Fruit fly (Drosophila melanogaster) whole organism, embryonic: ENCODE data around the gene Jhbp16.

Source experiments
- CG10267 ChIP-seq: fragments of 200-800 bp; sonication (Bioruptor generic); optimal IDR thresholded peaks from 2 replicates; lab custom pipeline; 2018; ENCODE audit warnings: missing biosample characterization, mild to moderate bottlenecking, missing genetic modification characterization, moderate library complexity
- CG11247 ChIP-seq: fragments of 200-800 bp; sonication (Bioruptor generic); IDR thresholded peaks from 2 replicates; pipeline ENCODE4 v1.3.6; 2022; ENCODE audit warnings: missing biosample characterization, missing genetic modification characterization
- CG11696 ChIP-seq: fragments of 200-800 bp; sonication (Bioruptor generic); IDR thresholded peaks from 2 replicates; pipeline ENCODE4 v1.3.6; 2022; ENCODE audit warnings: missing biosample characterization, missing genetic modification characterization
- CG12236 ChIP-seq: fragments of 200-800 bp; sonication (Bioruptor generic); optimal IDR thresholded peaks from 2 replicates; lab custom pipeline; 2016; ENCODE audit warnings: missing biosample characterization, missing genetic modification characterization
- CG12942 ChIP-seq: fragments of 200-800 bp; sonication (Bioruptor generic); optimal IDR thresholded peaks from 3 replicates; lab custom pipeline; 2016; ENCODE audit warnings: missing biosample characterization, missing genetic modification characterization
- CG15514 ChIP-seq: fragments of 200-800 bp; sonication (Bioruptor generic); optimal IDR thresholded peaks from 3 replicates; lab custom pipeline; 2017; ENCODE audit warnings: missing biosample characterization, missing genetic modification characterization, mild to moderate bottlenecking, moderate library complexity, missing genetic modification reagents
- CG15601 ChIP-seq: fragments of 200-800 bp; sonication (Bioruptor generic); optimal IDR thresholded peaks from 3 replicates; lab custom pipeline; 2019; ENCODE audit warnings: missing biosample characterization, mild to moderate bottlenecking, missing genetic modification characterization, moderate library complexity
- CG16815 ChIP-seq: fragments of 200-800 bp; sonication (Bioruptor generic); optimal IDR thresholded peaks from 3 replicates; lab custom pipeline; 2017; ENCODE audit warnings: missing biosample characterization, mild to moderate bottlenecking, missing genetic modification characterization
- CG17568 ChIP-seq: fragments of 200-800 bp; sonication (Bioruptor generic); optimal IDR thresholded peaks from 2 replicates; lab custom pipeline; 2018; ENCODE audit warnings: missing biosample characterization, mild to moderate bottlenecking, missing genetic modification characterization, moderate library complexity
- CG18599 ChIP-seq: fragments of 200-800 bp; sonication (Bioruptor generic); optimal IDR thresholded peaks from 3 replicates; lab custom pipeline; 2017; ENCODE audit warnings: missing biosample characterization, missing genetic modification characterization, mild to moderate bottlenecking, moderate library complexity, missing genetic modification reagents
- CG30403 ChIP-seq: fragments of 200-800 bp; sonication (Bioruptor generic); optimal IDR thresholded peaks from 3 replicates; lab custom pipeline; 2016; ENCODE audit warnings: missing biosample characterization, missing genetic modification characterization
- CG31224 ChIP-seq: fragments of 200-800 bp; sonication (Bioruptor generic); IDR thresholded peaks from 2 replicates; pipeline ENCODE4 v1.3.6; 2022; ENCODE audit warnings: missing biosample characterization, missing genetic modification characterization
- CG3847 ChIP-seq: fragments of 200-800 bp; sonication (Bioruptor generic); IDR thresholded peaks from 2 replicates; pipeline ENCODE4 v1.3.6; 2022; ENCODE audit warnings: missing biosample characterization, missing genetic modification characterization
- CG42726 ChIP-seq: fragments of 200-800 bp; sonication (Bioruptor generic); IDR thresholded peaks from 2 replicates; pipeline ENCODE4 v1.3.6; 2022; ENCODE audit warnings: missing biosample characterization, missing genetic modification characterization; ENCODE audit not compliant: partially characterized antibody
- CG43689 ChIP-seq: fragments of 200-800 bp; sonication (Bioruptor generic); IDR thresholded peaks from 2 replicates; pipeline ENCODE4 v1.3.6; 2022; ENCODE audit warnings: missing biosample characterization, missing genetic modification characterization
- CG5953 ChIP-seq: fragments of 200-800 bp; sonication (Bioruptor generic); IDR thresholded peaks from 2 replicates; pipeline ENCODE4 v1.3.6; 2022; ENCODE audit warnings: missing biosample characterization, missing genetic modification characterization
- CG6654 ChIP-seq: fragments of 200-800 bp; sonication (Bioruptor generic); optimal IDR thresholded peaks from 2 replicates; lab custom pipeline; 2017; ENCODE audit warnings: missing biosample characterization, mild to moderate bottlenecking, missing genetic modification characterization
- CG7786 ChIP-seq: fragments of 200-800 bp; sonication (Bioruptor generic); optimal IDR thresholded peaks from 2 replicates; lab custom pipeline; 2016; ENCODE audit warnings: missing biosample characterization, missing genetic modification characterization
- CG8281 ChIP-seq: fragments of 200-800 bp; sonication (Bioruptor generic); optimal IDR thresholded peaks from 2 replicates; lab custom pipeline; 2018; ENCODE audit warnings: missing biosample characterization, mild to moderate bottlenecking, missing genetic modification characterization, moderate library complexity
- CG8290 ChIP-seq, 3 experiments: fragments of 200-800 bp; sonication (Bioruptor generic); optimal IDR thresholded peaks; 2 replicates each; lab custom pipeline; 2016 to 2019; ENCODE audit warnings: missing biosample characterization in 3 of 3, missing genetic modification characterization in 3 of 3, mild to moderate bottlenecking in 2 of 3, moderate library complexity in 1 of 3
- CG8359 ChIP-seq: fragments of 200-800 bp; sonication (Bioruptor generic); optimal IDR thresholded peaks from 2 replicates; lab custom pipeline; 2017; ENCODE audit warnings: missing biosample characterization, mild to moderate bottlenecking, missing genetic modification characterization, borderline replicate concordance
- CG9797 ChIP-seq: fragments of 200-800 bp; sonication (Bioruptor generic); optimal IDR thresholded peaks from 3 replicates; lab custom pipeline; 2018; ENCODE audit warnings: missing biosample characterization, mild to moderate bottlenecking, missing genetic modification characterization
- CoRest ChIP-seq: fragments of 200-800 bp; sonication (Bioruptor generic); optimal IDR thresholded peaks from 3 replicates; lab custom pipeline; 2018; ENCODE audit warnings: missing biosample characterization, mild to moderate bottlenecking, missing genetic modification characterization, moderate library complexity
- D19A ChIP-seq: fragments of 200-800 bp; optimal IDR thresholded peaks from 3 replicates; lab custom pipeline; 2019; ENCODE audit warnings: missing biosample characterization, mild to moderate bottlenecking, missing genetic modification characterization, moderate library complexity
- ERR ChIP-seq: fragments of 200-800 bp; sonication (Bioruptor generic); optimal IDR thresholded peaks from 2 replicates; lab custom pipeline; 2016; ENCODE audit warnings: missing biosample characterization, missing genetic modification characterization
- Fer1 ChIP-seq: fragments of 200-800 bp; sonication (Bioruptor generic); optimal IDR thresholded peaks from 2 replicates; lab custom pipeline; 2017; ENCODE audit warnings: missing biosample characterization, mild to moderate bottlenecking, missing genetic modification characterization
- HLHmδ ChIP-seq: fragments of 200-800 bp; sonication (Bioruptor generic); optimal IDR thresholded peaks from 2 replicates; lab custom pipeline; 2018; ENCODE audit warnings: missing biosample characterization, mild to moderate bottlenecking, missing genetic modification characterization, moderate library complexity
- Mad ChIP-seq: fragments of 200-800 bp; sonication (Bioruptor generic); optimal IDR thresholded peaks from 2 replicates; lab custom pipeline; 2016; ENCODE audit warnings: missing biosample characterization, missing genetic modification characterization
- Oaz ChIP-seq: fragments of 200-800 bp; sonication (Bioruptor generic); IDR thresholded peaks from 2 replicates; pipeline ENCODE4 v1.3.6; 2022; ENCODE audit warnings: missing biosample characterization, missing genetic modification characterization
- Ravus ChIP-seq: fragments of 200-800 bp; sonication (Bioruptor generic); IDR thresholded peaks from 2 replicates; pipeline ENCODE4 v1.3.6; 2022; ENCODE audit warnings: missing biosample characterization, missing genetic modification characterization
- Six4 ChIP-seq: fragments of 200-800 bp; sonication (Bioruptor generic); optimal IDR thresholded peaks from 2 replicates; lab custom pipeline; 2016; ENCODE audit warnings: missing biosample characterization, missing genetic modification characterization
- ab ChIP-seq: fragments of 200-800 bp; sonication (Bioruptor generic); optimal IDR thresholded peaks from 2 replicates; lab custom pipeline; 2016; ENCODE audit warnings: missing biosample characterization, missing genetic modification characterization
- abd-A ChIP-seq: fragments of 200-800 bp; sonication (Bioruptor generic); optimal IDR thresholded peaks from 3 replicates; lab custom pipeline; 2019; ENCODE audit warnings: missing biosample characterization, mild to moderate bottlenecking, missing genetic modification characterization, moderate library complexity
- aop ChIP-seq: fragments of 200-800 bp; sonication (Bioruptor generic); IDR thresholded peaks from 2 replicates; pipeline ENCODE4 v1.3.6; 2022; ENCODE audit warnings: missing biosample characterization, missing genetic modification characterization
- cad ChIP-seq: fragments of >200 bp; optimal IDR thresholded peaks from 2 replicates; lab custom pipeline; 2017; ENCODE audit warnings: missing biosample characterization, missing genetic modification characterization
- fd96Cb ChIP-seq: fragments of 200-800 bp; sonication (Bioruptor generic); optimal IDR thresholded peaks from 2 replicates; lab custom pipeline; 2018; ENCODE audit warnings: missing biosample characterization, mild to moderate bottlenecking, missing genetic modification characterization, moderate library complexity
- fu2 ChIP-seq: fragments of 200-800 bp; sonication (Bioruptor generic); optimal IDR thresholded peaks from 2 replicates; lab custom pipeline; 2016; ENCODE audit warnings: missing biosample characterization, missing genetic modification characterization
- gfzf ChIP-seq: fragments of 200-800 bp; sonication (Bioruptor generic); optimal IDR thresholded peaks from 2 replicates; lab custom pipeline; 2016; ENCODE audit warnings: missing biosample characterization, mild to moderate bottlenecking, missing genetic modification characterization, moderate library complexity
- gsb ChIP-seq: fragments of 200-800 bp; sonication (Bioruptor generic); IDR thresholded peaks from 2 replicates; pipeline ENCODE4 v1.3.6; 2022; ENCODE audit warnings: missing biosample characterization, missing genetic modification characterization
- hkb ChIP-seq, 2 experiments: fragments of 200-800 bp in 1 of 2; fragments of >200 bp in 1 of 2; sonication (Bioruptor generic) in 1 of 2; IDR thresholded peaks in 1 of 2; optimal IDR thresholded peaks in 1 of 2; 2 replicates each; pipeline versions ENCODE4 v1.3.6 to Lab custom; 2017 to 2022; ENCODE audit warnings: missing biosample characterization in 1 of 2, missing genetic modification characterization in 1 of 2
- mam ChIP-seq: fragments of 200-800 bp; sonication (Bioruptor generic); optimal IDR thresholded peaks from 3 replicates; lab custom pipeline; 2016; ENCODE audit warnings: missing biosample characterization, missing genetic modification characterization
- nau ChIP-seq: fragments of 200-800 bp; sonication (Bioruptor generic); optimal IDR thresholded peaks from 3 replicates; lab custom pipeline; 2017; ENCODE audit warnings: missing biosample characterization, mild to moderate bottlenecking, missing genetic modification characterization, missing genetic modification reagents
- nerfin-2 ChIP-seq: fragments of 200-800 bp; sonication (Bioruptor generic); IDR thresholded peaks from 2 replicates; pipeline ENCODE4 v1.3.6; 2022; ENCODE audit warnings: missing biosample characterization, missing genetic modification characterization; ENCODE audit not compliant: partially characterized antibody
- tll ChIP-seq, 2 experiments: fragments of 200-800 bp in 1 of 2; fragments of >200 bp in 1 of 2; sonication (Bioruptor generic) in 1 of 2; optimal IDR thresholded peaks; 2 replicates each; lab custom pipeline; 2017 to 2019; ENCODE audit warnings: missing biosample characterization in 2 of 2, missing genetic modification characterization in 2 of 2, mild to moderate bottlenecking in 1 of 2, moderate library complexity in 1 of 2
- zf30C ChIP-seq: fragments of 200-800 bp; sonication (Bioruptor generic); optimal IDR thresholded peaks from 3 replicates; lab custom pipeline; 2018; ENCODE audit warnings: missing biosample characterization, mild to moderate bottlenecking, missing genetic modification characterization

Jhbp16 gene

dm6 chr3R:21662501-21663007 is 1.6 kb upstream of the Jhbp16 start, which contains the start of gene Archease (continued):
- TF ChIP-seq CG31224 (GFP tag; lab: Robert Waterston, UW) (no peak), CG8281 (no peak), CG7786 (no peak), fd96Cb (tag; lab: Kevin White, UChicago) (peak; percentile 34), nerfin-2 (GFP tag; lab: Robert Waterston, UW) (no peak), aop (GFP tag; lab: Robert Waterston, UW) (no peak), CG9797 (GFP tag; lab: Kevin White, UChicago) (peak; percentile 76), Fer1 (peak; percentile 82), mam (peak; percentile 23), CG18599 (GFP tag; lab: Kevin White, UChicago) (no peak), ERR (GFP tag; lab: Kevin White, UChicago) (no peak), CoRest (tag; lab: Kevin White, UChicago) (peak; percentile 39), HLHmδ (GFP tag; lab: Kevin White, UChicago) (no peak), CG8359 (GFP tag; lab: Kevin White, UChicago) (no peak), CG12236 (peak; percentile 15), CG15601 (tag; lab: Kevin White, UChicago) (peak; percentile 48), gsb (no peak), CG15514 (GFP tag; lab: Kevin White, UChicago) (peak; percentile 33), fu2 (no peak), D19A (tag; lab: Kevin White, UChicago) (peak; percentile 39), CG10267 (tag; lab: Kevin White, UChicago) (peak; percentile 55), zf30C (GFP tag; lab: Kevin White, UChicago) (no peak), CG5953 (GFP tag; lab: Robert Waterston, UW) (no peak), Mad (GFP tag; lab: Kevin White, UChicago) (no peak), Oaz (no peak), nau (no peak), Ravus (GFP tag; lab: Robert Waterston, UW) (no peak), gfzf (GFP tag; lab: Kevin White, UChicago) (peak; percentile 77), CG11696 (GFP tag; lab: Robert Waterston, UW) (0 out of 2 replicates have a peak, but pooled peaks have one; percentile 15), tll (GFP tag; optimal IDR thresholded peaks at IDR 0.05; lab: Kevin White, UChicago) (no peak), CG30403 (GFP tag; lab: Kevin White, UChicago) (peak; percentile 46), CG8290 (GFP tag; optimal IDR thresholded peaks at IDR 0.05; lab: Kevin White, UChicago) (no peak), CG8290 (tag; optimal IDR thresholded peaks at IDR 0.05; lab: Kevin White, UChicago) (no peak), CG3847 (GFP tag; lab: Robert Waterston, UW) (no peak), hkb (optimal IDR thresholded peaks at IDR 0.05; lab: Kevin White, UChicago) (no peak), hkb (GFP tag; IDR thresholded peaks at IDR 0.05; lab: Robert Waterston, UW) (peak; percentile 74), CG11247 (peak; percentile 13; the same call in 1 of the 2 replicates), ab (GFP tag; lab: Kevin White, UChicago) (no peak), CG43689 (GFP tag; lab: Robert Waterston, UW) (no peak), Six4 (no peak), abd-A (tag; lab: Kevin White, UChicago) (no peak)

dm6 chr3R:21665404-21665803 is 1.2 kb downstream of the Jhbp16 start:
- TF ChIP-seq CG12942 (GFP tag; lab: Kevin White, UChicago), result no peak
- no peak for TF ChIP-seq CG16815 (GFP tag; lab: Kevin White, UChicago)
- 0 out of 2 replicates have a peak, but pooled peaks have one; percentile 29 for TF ChIP-seq CG42726
- TF ChIP-seq CG17568 (GFP tag; lab: Kevin White, UChicago), result no peak
- peak; percentile 70 for TF ChIP-seq cad
- TF ChIP-seq CG6654 (GFP tag; lab: Kevin White, UChicago), result peak; percentile 95
